Worm (Caenorhabditis elegans): ENCODE measurements around the gene C11H1.9.

DNA sequence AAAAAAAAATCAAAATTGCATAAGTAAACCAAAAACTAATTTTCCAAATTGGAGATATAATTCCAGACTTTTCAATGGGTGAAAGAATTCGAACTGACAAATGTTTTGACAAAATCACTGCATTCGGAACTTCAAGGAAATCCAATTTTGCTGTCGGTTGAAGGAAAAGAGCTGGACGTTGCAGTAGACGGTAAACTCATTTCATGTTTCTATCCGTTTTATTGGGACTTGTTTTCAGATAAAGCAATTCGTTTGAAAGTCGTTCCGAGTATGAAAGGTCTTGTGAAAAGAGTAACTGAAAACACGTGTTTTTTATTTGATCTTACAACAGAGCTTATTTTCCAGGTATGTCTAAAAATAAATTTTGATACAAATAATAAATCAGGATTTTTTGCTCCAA lies 4.1 kb downstream of the C11H1.9 start:
- no peak for TF ChIP-seq unc-130 (GFP tag; optimal IDR thresholded peaks at IDR 0.05)
- TF ChIP-seq R02D3.7 (tag; optimal IDR thresholded peaks at IDR 0.05): no peak
- TF ChIP-seq hlh-30 (tag; optimal IDR thresholded peaks at IDR 0.05; ENCODE audit: insufficient read depth): no peak
- no peak for TF ChIP-seq dpl-1 (GFP tag; optimal IDR thresholded peaks at IDR 0.05)
- TF ChIP-seq duxl-1 (tag; optimal IDR thresholded peaks at IDR 0.05; ENCODE audit: poor library complexity): no peak
- no peak for TF ChIP-seq snpc-1.2 (GFP tag; IDR thresholded peaks at IDR 0.05)
- TF ChIP-seq T26A8.4 (GFP tag; IDR thresholded peaks at IDR 0.05): no peak
- no peak for TF ChIP-seq zip-11 (GFP tag; IDR thresholded peaks at IDR 0.05)
- no peak for TF ChIP-seq lin-1 (GFP tag; IDR thresholded peaks at IDR 0.05)
- no peak for TF ChIP-seq pqm-1 (tag; optimal IDR thresholded peaks at IDR 0.05)
- TF ChIP-seq ztf-11 (tag; optimal IDR thresholded peaks at IDR 0.05): no peak
- TF ChIP-seq nhr-237 (tag; optimal IDR thresholded peaks at IDR 0.05): no peak
- no peak for TF ChIP-seq ceh-28 (tag; optimal IDR thresholded peaks at IDR 0.05)
